Worm (Caenorhabditis elegans): ENCODE data around the gene egl-45.

DNA sequence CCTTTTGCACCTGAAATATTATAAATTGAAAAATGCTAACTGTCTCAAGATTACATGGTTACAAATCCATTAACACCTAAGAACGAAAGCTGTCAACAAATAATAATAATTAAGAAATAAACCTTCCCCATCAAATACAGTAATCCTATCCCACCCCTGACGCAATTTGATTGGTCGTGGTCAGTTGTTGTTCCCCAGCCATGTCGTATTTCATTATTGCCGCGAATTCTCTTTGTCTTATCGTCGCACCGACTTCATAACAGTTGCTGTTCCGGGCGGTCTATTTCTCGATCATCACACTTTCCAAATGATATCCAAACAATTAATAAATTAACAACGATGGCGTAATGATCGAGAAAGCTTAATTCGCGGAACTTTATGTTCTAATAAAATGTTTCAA is 49.9 kb downstream of the egl-45 start:
- no peak for TF ChIP-seq nhr-11 (tag; optimal IDR thresholded peaks at IDR 0.05)
- TF ChIP-seq hlh-30 (tag; optimal IDR thresholded peaks at IDR 0.05; ENCODE audit: insufficient read depth), result no peak
- TF ChIP-seq tbx-7 (tag; optimal IDR thresholded peaks at IDR 0.05), result no peak
